Worm (Caenorhabditis elegans) whole organism, early embryonic: Measurements from ENCODE around the gene mes-6.

Source experiments
- F13C5.2 ChIP-seq: sonication (generic microtip); optimal IDR thresholded peaks from 2 replicates; lab custom pipeline; 2017; ENCODE audit warnings: mild to moderate bottlenecking, missing genetic modification characterization, inconsistent platforms, missing compliant biosample characterization
- ama-1 ChIP-seq: fragments of 150-350 bp; optimal IDR thresholded peaks from 2 replicates; lab custom pipeline; 2014
- ceh-13 ChIP-seq: fragments of 200-800 bp; sonication (Bioruptor generic); optimal IDR thresholded peaks from 2 replicates; lab custom pipeline; 2018; ENCODE audit warnings: mild to moderate bottlenecking, missing genetic modification characterization, missing compliant biosample characterization
- flt-1 ChIP-seq: fragments of 200-800 bp; sonication (Bioruptor generic); IDR thresholded peaks from 2 replicates; pipeline ENCODE4 v1.3.6; 2022; ENCODE audit warnings: missing genetic modification characterization, missing compliant biosample characterization
- hmbx-1 ChIP-seq: sonication (generic microtip); optimal IDR thresholded peaks from 2 replicates; lab custom pipeline; 2016; ENCODE audit warnings: mild to moderate bottlenecking, missing genetic modification characterization, missing compliant biosample characterization
- hmg-4 ChIP-seq: fragments of 200-800 bp; sonication (Bioruptor generic); optimal IDR thresholded peaks from 2 replicates; lab custom pipeline; 2018; ENCODE audit warnings: mild to moderate bottlenecking, missing genetic modification characterization, missing compliant biosample characterization
- pes-1 ChIP-seq: fragments of 200-800 bp; sonication (Bioruptor generic); IDR thresholded peaks from 2 replicates; pipeline ENCODE4 v1.3.6; 2022; ENCODE audit warnings: missing genetic modification reagents, missing genetic modification characterization, missing compliant biosample characterization
- scrt-1 ChIP-seq: fragments of 200-800 bp; sonication (Bioruptor generic); IDR thresholded peaks from 2 replicates; pipeline ENCODE4 v1.3.6; 2022; ENCODE audit warnings: missing genetic modification characterization, missing compliant biosample characterization
- tbx-37 ChIP-seq: fragments of 200-800 bp; sonication (Bioruptor generic); conservative IDR thresholded peaks from 2 replicates; pipeline ENCODE4 v1.3.6; 2022; ENCODE audit warnings: missing genetic modification reagents, missing genetic modification characterization, missing compliant biosample characterization

DNA sequence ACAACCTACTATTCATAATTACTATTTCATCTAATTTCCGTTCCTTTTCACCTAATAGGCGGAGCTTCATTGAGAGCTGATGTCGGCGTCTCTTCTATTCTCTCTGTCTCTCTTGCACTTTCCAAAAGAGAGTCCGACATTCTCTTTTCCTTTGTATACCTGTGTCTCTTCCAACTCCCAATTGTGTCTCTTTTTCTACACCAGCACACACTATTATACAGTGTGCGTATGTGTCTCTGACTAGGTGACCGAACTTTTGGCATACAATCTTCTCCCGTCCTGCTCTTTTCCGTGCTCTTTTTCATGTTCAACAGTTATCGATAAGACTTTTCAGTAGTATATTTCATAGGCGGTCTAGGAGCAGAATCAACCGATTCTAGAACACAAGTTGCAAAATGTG, 29.2 kb downstream of the mes-6 start:
- TF ChIP-seq ama-1 (lab: Kevin White, UChicago) (no peak), tbx-37 (GFP tag; lab: Robert Waterston, UW) (no peak), pes-1 (GFP tag; lab: Robert Waterston, UW) (no peak), scrt-1 (GFP tag; lab: Robert Waterston, UW) (no peak), flt-1 (no peak), ceh-13 (GFP tag; lab: Kevin White, UChicago) (no peak), hmg-4 (GFP tag; lab: Kevin White, UChicago) (no peak), F13C5.2 (tag; lab: Kevin White, UChicago) (peak; percentile 19), hmbx-1 (tag; lab: Kevin White, UChicago) (no peak)
